Worm (Caenorhabditis elegans): ENCODE results near the gene rgs-4.
A peak's percentile ranks its signal among the peaks of the same experiment; 100 is the strongest.

DNA sequence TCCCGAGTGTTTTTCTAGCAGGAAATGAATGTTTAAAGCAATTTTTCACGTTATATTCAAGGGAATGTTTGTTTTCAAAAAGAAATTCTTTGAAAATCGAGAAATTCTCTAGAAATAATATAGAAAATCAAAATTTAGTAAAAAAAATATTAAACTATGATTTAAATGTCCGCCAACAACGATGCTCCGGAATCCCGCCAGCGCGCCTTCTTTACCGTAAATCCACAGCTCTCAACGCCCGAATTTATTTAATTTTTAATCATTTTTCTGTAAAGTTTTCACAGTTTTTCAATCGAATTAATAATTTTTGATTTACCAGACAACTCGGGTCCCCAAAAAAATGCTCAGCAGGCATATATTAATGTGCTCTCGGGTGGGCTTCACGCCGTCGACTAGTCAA, 25.1 kb downstream of the rgs-4 start, which contains the start of the genes Y38E10A.33 and cox-10:
- TF ChIP-seq ztf-29 (GFP tag; IDR thresholded peaks at IDR 0.05): no peak
- no peak for TF ChIP-seq klf-2 (GFP tag; conservative IDR thresholded peaks at IDR 0.05)
- TF ChIP-seq T22C8.4 (GFP tag; IDR thresholded peaks at IDR 0.05): no peak
- 0 out of 2 replicates have a peak, but pooled peaks have one; percentile 57 for TF ChIP-seq flt-1 (GFP tag; IDR thresholded peaks at IDR 0.05)
- no peak for TF ChIP-seq ref-1 (GFP tag; conservative IDR thresholded peaks at IDR 0.05)
- no peak for TF ChIP-seq tab-1 (GFP tag; IDR thresholded peaks at IDR 0.05)
